Fruit fly (Drosophila melanogaster): ENCODE results near the gene NK7.1.

Gene NK7.1

DNA sequence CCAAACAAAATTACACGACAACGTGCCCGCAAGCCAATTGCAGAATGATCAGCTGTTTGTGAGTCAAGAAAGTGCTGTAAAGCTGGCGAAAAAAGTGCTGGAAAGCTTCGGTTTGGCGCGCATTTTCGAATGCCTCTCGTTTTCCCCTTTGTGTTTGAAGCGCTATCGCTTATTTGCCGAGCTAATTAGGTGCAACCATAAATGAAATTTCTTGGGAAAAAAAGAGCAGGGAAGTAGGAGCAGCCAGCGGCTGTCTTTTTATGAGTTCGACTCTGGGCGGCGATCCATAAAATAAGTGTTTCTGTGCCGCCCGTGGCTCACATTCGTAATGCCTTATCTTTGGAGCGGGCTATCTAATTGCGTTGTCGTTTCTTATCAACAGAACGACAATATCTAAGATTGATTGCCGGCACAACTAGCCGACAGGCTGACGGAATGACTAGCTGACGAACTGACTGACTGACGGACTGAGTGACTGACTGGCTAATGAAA is 11.0 kb downstream of the NK7.1 start, which contains the start of gene Dnaaf5:
TSS of gene Dnaaf5 (minus strand) at position 46 of the 492 bp plus-strand sequence.
- TF ChIP-seq CTCF (optimal IDR thresholded peaks at IDR 0.05), result no peak
- no peak for TF ChIP-seq CG8478 (optimal IDR thresholded peaks at IDR 0.05)

DNA sequence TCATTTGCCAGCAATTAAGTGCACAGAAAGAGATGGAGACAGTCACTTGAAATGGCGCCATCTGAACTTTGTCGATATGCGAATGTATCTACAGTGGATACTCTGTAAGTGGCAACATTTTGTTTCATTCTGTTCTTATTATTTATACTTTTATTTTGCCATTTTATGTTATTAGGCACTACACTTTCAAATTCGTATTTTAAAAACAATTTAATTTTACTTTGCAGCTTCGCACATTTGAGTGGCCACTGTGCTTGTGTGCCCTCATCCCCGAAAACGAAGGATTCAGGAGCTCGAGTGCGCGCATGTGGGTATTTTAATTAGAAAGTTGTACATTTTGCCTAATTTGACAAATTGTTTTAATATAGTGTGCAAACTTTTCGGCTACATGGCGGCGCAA is 15.3 kb downstream of the NK7.1 start:
- TF ChIP-seq CTCF (optimal IDR thresholded peaks at IDR 0.05), result no peak
- TF ChIP-seq CG8478 (optimal IDR thresholded peaks at IDR 0.05), result no peak

DNA sequence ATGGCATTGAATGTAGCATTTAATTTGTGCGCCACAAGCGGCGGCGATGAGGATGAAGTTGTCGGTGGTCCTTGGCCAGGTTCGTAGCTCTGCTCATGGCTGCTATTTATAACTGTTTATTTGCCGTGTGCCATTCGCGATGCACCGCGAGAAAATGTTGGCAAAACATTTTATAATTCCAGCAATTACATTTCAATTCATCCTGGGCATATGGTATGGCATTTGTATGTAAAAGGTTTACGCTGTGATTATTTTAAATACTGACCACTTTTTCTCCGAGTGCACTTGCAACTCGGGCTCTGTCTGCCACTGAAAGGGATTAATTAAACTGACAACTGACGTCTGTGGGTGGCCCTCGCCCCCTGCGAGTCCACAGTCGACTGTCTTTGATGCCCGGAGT is 16.1 kb downstream of the NK7.1 start:
- no peak for TF ChIP-seq CTCF (optimal IDR thresholded peaks at IDR 0.05)
- no peak for TF ChIP-seq CG8478 (optimal IDR thresholded peaks at IDR 0.05)

DNA sequence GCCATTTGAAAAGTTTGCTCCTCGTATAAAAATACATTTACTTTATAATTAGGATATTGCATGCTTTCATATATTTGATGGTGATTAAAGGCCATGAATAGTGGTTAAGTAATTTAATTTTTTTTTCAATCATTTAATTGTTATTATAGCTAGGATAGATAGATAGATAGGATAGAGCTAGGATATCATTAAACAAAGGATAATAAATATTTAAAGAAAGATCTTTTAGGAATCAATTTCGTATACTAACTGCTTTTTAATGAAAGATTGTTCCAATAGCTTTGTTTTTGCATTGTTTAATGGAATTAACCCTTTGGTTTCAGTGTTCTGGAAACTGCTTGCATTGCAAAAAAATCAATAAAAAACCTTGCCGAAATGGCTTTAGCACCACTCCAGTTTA is 18.2 kb downstream of the NK7.1 start:
- no peak for TF ChIP-seq CG8478 (optimal IDR thresholded peaks at IDR 0.05)

DNA sequence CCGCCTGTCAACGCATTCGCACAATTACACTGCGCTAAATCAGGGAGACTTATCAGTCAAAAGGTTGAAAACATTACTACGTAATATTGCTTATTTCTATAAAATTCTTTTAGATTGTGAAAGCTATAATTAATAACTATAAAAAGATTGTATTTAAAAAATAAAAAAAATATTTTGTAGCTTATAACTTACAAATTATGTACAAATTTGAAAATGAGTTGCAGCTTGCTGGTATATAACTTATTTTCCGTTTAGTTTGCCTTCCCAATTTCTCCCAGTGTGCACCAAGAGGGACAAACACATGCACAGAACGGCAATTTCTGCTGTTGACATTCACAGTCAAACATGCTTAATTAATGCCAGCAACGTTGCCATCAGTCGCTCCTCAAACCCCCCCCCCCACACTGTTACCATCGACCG is 19.0 kb downstream of the NK7.1 start:
- no peak for TF ChIP-seq CTCF (optimal IDR thresholded peaks at IDR 0.05)
- TF ChIP-seq CG8478 (optimal IDR thresholded peaks at IDR 0.05), result no peak

DNA sequence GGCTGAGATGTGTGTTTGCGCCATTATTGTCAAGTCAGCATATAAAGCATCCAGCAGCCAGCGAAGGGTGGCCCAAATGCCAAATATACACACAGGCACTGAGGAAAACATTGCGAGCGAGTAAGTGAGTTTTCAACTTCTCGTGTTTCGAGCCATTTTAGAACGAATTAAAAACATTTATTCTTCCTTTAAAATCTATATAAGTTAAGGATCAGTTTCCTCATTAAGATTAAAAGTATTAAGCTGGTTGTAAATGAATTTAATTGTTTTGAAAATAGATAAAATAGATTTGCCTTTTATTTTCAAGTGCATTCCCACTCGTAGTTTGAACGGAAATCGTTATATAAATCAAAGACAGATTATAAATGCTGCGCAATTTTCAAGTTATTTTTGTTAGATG is 21.3 kb downstream of the NK7.1 start:
- TF ChIP-seq CG8478 (optimal IDR thresholded peaks at IDR 0.05) (no peak), CTCF (optimal IDR thresholded peaks at IDR 0.05) (no peak)

DNA sequence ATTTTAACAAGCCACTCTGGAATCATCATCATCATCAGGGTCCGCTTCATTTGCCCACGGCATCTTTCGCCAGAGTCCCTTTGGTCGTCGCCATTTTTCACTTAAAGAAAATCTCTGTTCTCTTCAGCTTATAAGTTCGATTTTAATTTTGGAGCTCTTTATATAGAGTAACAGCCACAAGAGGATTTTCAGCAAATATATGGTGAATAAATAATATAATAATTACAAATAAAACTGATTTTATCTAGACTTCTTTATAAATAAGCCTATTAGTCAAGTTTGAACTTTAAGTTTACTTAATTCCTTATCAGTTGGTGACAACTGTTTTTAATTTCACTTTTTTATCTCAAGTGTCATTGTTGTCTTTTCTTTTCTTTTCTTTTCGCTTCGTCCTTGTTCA is 24.3 kb downstream of the NK7.1 start:
- no peak for TF ChIP-seq CTCF (optimal IDR thresholded peaks at IDR 0.05)
- TF ChIP-seq CG8478 (optimal IDR thresholded peaks at IDR 0.05), result no peak

DNA sequence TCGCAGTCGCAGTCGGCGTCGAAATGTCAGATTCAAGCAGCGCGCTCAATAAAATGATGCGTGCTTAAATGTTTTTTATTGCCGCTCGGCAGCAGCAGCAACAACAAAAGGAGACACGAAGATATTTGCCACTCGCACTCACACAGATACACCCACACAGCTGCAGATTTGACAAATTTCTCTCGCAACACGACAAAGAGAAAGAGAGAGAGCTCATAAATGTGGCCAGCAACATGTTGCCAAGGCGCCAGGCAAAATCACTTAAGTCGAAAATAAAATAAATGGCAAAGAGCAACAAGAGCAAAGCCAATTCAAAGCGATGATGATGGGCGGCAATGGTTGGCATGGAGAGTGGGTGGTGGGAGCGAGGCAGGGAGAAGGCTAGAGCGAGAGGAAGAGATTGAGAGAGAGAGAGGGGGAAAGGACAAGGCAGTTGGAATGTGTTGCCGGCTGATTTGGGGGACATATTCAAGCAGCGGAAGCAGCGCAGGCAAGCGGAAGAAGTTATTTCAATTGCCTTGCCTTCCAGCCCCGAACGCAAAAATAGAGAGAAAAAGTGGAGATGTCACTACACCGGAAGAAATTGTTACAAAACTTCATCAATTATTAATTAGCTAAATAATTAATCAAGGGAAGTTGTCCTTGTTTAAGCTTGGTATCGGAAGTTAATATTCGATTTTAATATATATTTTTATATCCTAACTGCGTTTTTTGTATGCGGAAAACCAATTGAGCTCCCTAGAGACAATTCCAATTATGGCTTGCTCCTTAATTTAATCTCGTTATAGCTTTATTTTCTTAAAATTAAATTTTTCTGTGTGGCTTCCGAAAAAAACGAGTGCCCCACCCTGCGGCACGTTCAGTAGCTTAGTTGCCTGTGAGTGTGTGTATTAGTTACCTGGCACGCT is 25.7 kb downstream of the NK7.1 start:
- TF ChIP-seq CG8478 (optimal IDR thresholded peaks at IDR 0.05) (no peak), CTCF (optimal IDR thresholded peaks at IDR 0.05) (no peak)

DNA sequence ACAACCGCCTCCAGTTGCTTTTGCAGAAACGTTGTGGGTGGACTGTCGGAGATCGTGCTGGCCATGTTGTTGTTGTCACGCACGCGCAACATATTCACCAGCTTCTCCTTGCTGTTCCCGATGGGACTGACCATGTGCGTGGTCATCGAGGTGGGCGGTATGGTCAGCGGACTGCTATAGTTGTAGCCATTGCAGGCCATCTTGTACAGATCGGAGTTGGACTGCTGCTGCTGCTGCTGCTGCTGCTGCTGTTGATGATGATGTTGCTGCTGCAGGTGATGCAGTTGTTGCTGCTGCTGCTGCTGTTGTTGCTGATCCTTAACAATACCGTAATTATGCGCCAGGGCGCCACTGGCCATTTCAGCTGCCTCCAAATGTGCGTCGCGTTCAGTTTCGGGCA is 28.0 kb downstream of the NK7.1 start:
- TF ChIP-seq CG8478 (optimal IDR thresholded peaks at IDR 0.05) (no peak), CTCF (optimal IDR thresholded peaks at IDR 0.05) (no peak)

DNA sequence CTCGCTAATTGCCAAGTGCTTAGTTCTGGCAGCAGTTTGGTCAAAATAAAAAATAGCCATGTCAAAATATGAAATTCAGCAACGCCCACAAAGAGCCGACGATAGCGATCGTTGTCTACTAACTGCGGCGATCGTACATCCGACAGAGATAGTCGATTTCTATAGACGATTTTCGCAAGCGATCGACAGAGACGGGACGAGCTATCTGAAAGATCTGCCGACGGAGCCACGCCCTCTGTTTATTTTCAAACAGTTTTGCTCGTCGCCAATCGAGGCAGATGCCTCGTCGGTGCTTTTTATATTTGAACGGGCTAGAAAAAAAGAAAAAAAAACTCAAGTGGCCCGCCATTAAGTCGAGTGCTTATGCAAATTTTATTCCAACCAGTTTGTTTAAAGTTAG is 37.2 kb downstream of the NK7.1 start:
- TF ChIP-seq CG8478 (optimal IDR thresholded peaks at IDR 0.05), result no peak
- TF ChIP-seq CTCF (optimal IDR thresholded peaks at IDR 0.05), result no peak

DNA sequence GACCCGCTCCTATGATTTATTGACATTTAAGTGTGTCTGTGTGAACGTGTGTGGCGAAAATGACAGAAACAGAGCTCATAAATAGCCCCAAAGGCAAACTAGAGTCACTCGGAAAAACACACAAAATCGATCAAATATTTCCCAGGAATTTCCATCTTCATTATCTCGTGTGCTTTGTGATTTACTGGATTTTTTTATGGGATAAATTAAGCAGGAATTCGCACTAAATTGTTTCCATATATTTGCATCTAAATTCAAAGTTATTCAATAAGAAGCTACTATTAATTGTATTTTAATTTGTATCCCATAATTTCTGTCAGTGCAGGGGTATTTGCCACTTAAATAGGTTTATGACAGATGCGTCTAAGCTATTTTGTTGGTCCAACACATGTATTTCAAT is 40.0 kb downstream of the NK7.1 start:
- TF ChIP-seq CTCF (optimal IDR thresholded peaks at IDR 0.05) (no peak), CG8478 (optimal IDR thresholded peaks at IDR 0.05) (no peak)

DNA sequence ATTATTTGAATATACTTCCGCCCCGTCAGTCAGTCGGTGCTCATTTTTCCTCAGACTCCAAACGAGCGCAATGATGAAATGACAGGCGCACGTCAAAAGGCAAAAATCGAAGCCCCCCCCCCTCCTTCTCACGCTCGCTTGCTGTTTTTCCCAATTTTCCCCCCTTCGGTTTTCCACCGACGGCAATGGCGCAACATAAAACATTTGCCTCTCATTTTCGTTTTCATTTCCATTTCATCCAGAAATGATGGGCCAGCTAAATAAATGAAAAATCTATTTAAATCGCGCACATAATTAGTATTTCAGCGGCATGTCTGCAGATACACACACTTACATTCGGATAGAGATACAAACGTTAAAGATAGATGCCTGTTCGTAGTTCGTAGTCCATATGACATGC is 41.3 kb downstream of the NK7.1 start:
- TF ChIP-seq CTCF (optimal IDR thresholded peaks at IDR 0.05) (no peak), CG8478 (optimal IDR thresholded peaks at IDR 0.05) (no peak)

DNA sequence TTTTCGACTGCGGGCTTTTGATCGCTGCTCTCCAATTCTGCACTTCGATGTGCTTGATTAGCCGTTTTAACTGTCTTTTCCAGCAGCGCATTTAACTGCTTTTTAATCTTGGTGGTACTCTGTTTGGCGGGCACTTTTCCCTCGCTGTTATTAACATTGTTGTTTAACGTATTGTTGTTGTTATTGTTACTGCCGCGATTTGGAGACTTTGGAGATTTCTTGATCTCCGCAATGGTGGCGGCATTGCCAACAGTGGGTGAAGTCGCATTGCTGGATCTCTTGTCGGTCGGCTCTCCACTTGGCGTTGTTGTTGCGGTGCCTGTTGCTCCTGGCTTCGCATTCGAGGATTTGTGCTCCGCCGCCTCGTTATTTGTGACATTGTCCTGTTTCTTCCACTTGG is 42.1 kb downstream of the NK7.1 start:
- TF ChIP-seq CTCF (optimal IDR thresholded peaks at IDR 0.05) (no peak), CG8478 (optimal IDR thresholded peaks at IDR 0.05) (no peak)

DNA sequence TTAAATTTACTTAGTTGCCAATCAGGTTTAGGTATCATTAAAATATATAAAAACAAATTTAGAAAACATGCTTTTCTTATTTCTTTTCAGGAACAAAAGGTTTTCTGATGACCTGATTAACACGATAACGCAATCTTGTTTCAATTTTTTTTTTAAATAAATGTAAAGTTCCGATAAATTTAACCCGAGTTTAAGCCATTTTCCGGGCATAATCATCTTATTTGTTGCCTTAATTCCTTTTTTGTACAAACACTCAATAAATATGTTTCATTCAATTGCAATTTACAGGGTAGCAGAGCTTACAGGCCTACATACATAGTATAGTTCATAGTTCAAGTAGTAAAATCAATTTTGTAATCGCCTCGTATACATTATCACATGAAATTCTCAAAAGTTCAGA is 43.2 kb downstream of the NK7.1 start:
- TF ChIP-seq CTCF (optimal IDR thresholded peaks at IDR 0.05) (no peak), CG8478 (optimal IDR thresholded peaks at IDR 0.05) (no peak)

DNA sequence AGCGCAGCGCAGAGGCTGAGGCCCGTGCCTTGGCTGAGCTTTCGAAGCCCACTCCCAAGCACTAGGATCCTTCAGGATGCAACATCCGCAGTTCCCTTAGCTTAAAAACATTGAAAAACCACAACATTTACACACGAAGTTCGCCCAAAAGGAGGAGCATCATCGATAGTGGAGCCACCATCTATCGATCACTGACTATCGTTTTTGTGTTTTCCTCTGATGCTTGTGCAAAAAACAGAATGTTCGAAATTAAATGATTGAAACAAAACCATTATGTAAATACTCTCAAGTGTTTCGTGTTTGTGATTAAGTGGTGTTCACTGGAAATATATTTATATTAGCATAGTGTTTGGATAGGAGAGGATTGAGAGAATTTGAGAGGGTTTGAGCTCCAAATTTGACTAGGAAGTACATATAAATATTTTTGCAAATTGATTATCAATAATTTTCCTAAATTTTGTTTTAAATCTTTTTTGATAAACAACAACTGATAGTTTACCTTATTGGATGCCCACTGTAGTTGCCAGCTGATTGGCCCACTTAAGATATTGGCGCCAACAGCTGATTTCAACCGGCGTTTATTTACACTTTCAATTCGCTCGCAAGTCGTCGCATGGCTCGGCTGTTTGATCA is 45.2 kb downstream of the NK7.1 start, which contains the start of gene spn-B:
TSS of gene spn-B (plus strand) at position 580 of the 633 bp plus-strand sequence.
- no peak for TF ChIP-seq CG8478 (optimal IDR thresholded peaks at IDR 0.05)
- no peak for TF ChIP-seq CTCF (optimal IDR thresholded peaks at IDR 0.05)

DNA sequence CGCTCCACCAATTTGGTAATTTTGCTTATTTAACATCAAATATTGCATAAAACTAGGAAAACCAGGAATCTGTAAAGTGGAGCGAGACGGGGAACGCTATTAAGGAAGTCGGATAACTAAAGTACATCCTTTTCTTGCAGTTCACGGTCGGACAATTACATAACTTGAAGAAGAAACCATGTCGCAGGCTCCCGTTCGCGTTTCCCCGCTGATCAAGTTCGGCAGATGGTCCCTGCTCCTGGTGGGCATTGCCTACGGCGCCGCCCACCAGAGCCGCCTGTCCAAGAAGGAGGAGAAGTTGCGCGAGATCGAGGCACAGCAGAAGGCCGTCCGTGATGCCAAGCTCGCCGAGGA is 45.7 kb downstream of the NK7.1 start:
- TF ChIP-seq CTCF (optimal IDR thresholded peaks at IDR 0.05) (no peak), CG8478 (optimal IDR thresholded peaks at IDR 0.05) (no peak)
